Fruit fly (Drosophila melanogaster) whole organism: ENCODE results near the gene 7B2.

Experiments used
- CG8478 ChIP-seq: fragments of >200 bp; optimal IDR thresholded peaks from 2 replicates; lab custom pipeline; 2018; ENCODE audit warnings: inconsistent platforms
- Dll ChIP-seq: fragments of >200 bp; optimal IDR thresholded peaks from 2 replicates; lab custom pipeline; 2017
- usp ChIP-seq: fragments of >200 bp; optimal IDR thresholded peaks from 2 replicates; lab custom pipeline; 2017; ENCODE audit warnings: missing biosample characterization, missing genetic modification characterization, mixed read lengths

DNA sequence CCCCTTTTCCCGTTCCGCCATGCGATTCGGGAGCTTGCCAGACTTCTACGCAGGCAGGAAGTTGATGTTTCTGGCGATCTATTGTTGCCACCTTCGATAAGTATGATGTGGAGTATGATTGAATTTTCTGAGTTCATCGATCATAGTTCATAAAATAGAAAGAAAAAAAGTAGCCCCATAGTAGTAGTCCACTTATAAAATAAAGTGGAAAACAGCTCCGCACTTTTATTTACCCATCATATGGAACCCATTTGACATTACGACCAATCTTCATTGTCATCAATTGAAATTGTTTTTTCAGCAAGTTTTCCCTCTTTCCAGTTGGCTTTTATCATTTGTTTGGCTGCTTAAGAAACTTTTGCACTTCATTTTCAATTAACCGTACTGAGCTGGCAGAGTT is 50.6 kb downstream of the 7B2 start, which contains the start of gene CG12147:
- no peak for TF ChIP-seq Dll (lab: Kevin White, UChicago)
- TF ChIP-seq CG8478 (lab: Kevin White, UChicago): no peak
- no peak for TF ChIP-seq usp (GFP tag; lab: Kevin White, UChicago)
